Fruit fly (Drosophila melanogaster) whole organism, embryonic: ENCODE results near the gene CG32281.

Experiments used
- Bdp1 ChIP-seq: fragments of 200-800 bp; sonication (Bioruptor generic); optimal IDR thresholded peaks from 3 replicates; lab custom pipeline; 2016; ENCODE audit warnings: missing biosample characterization, missing genetic modification characterization
- CG10959 ChIP-seq: fragments of 200-800 bp; sonication (Bioruptor generic); IDR thresholded peaks from 2 replicates; pipeline ENCODE4 v1.3.6; 2022; ENCODE audit warnings: missing biosample characterization, missing genetic modification characterization
- CG11247 ChIP-seq: fragments of 200-800 bp; sonication (Bioruptor generic); IDR thresholded peaks from 2 replicates; pipeline ENCODE4 v1.3.6; 2022; ENCODE audit warnings: missing biosample characterization, missing genetic modification characterization
- CG11723 ChIP-seq: fragments of 200-800 bp; sonication (Bioruptor generic); optimal IDR thresholded peaks from 2 replicates; lab custom pipeline; 2017; ENCODE audit warnings: missing biosample characterization, mild to moderate bottlenecking, missing genetic modification characterization
- CG12942 ChIP-seq: fragments of 200-800 bp; sonication (Bioruptor generic); optimal IDR thresholded peaks from 3 replicates; lab custom pipeline; 2016; ENCODE audit warnings: missing biosample characterization, missing genetic modification characterization
- CG17361 ChIP-seq: fragments of 200-800 bp; sonication (Bioruptor generic); IDR thresholded peaks from 3 replicates; pipeline ENCODE4 v1.3.6; 2022; ENCODE audit warnings: missing biosample characterization, missing genetic modification characterization
- CG17385 ChIP-seq: fragments of 200-800 bp; sonication (Bioruptor generic); optimal IDR thresholded peaks from 3 replicates; lab custom pipeline; 2018; ENCODE audit warnings: missing biosample characterization, mild to moderate bottlenecking, missing genetic modification characterization
- CG17802 ChIP-seq: fragments of 200-800 bp; sonication (Bioruptor generic); optimal IDR thresholded peaks from 2 replicates; lab custom pipeline; 2018; ENCODE audit warnings: missing biosample characterization, mild to moderate bottlenecking, missing genetic modification characterization, moderate library complexity
- CG1832 ChIP-seq: fragments of 200-800 bp; sonication (Bioruptor generic); optimal IDR thresholded peaks from 2 replicates; lab custom pipeline; 2017; ENCODE audit warnings: missing biosample characterization, mild to moderate bottlenecking, missing genetic modification characterization, inconsistent platforms
- CG18599 ChIP-seq: fragments of 200-800 bp; sonication (Bioruptor generic); optimal IDR thresholded peaks from 3 replicates; lab custom pipeline; 2017; ENCODE audit warnings: missing biosample characterization, missing genetic modification characterization, mild to moderate bottlenecking, moderate library complexity, missing genetic modification reagents
- CG2120 ChIP-seq: fragments of 200-800 bp; sonication (Bioruptor generic); optimal IDR thresholded peaks from 3 replicates; lab custom pipeline; 2016; ENCODE audit warnings: missing biosample characterization, missing genetic modification characterization
- CG2199 ChIP-seq: fragments of 200-800 bp; sonication (Bioruptor generic); IDR thresholded peaks from 3 replicates; pipeline ENCODE4 v1.3.6; 2022; ENCODE audit warnings: missing biosample characterization, missing genetic modification characterization
- CG2202 ChIP-seq: fragments of 200-800 bp; sonication (Bioruptor generic); optimal IDR thresholded peaks from 2 replicates; lab custom pipeline; 2018; ENCODE audit warnings: missing biosample characterization, mild to moderate bottlenecking, missing genetic modification characterization
- CG2875 ChIP-seq: fragments of 200-800 bp; sonication (Bioruptor generic); optimal IDR thresholded peaks from 2 replicates; lab custom pipeline; 2017; ENCODE audit warnings: missing biosample characterization, mild to moderate bottlenecking, missing genetic modification characterization, missing genetic modification reagents
- CG32767 ChIP-seq: fragments of 200-800 bp; sonication (Bioruptor generic); IDR thresholded peaks from 2 replicates; pipeline ENCODE4 v1.3.6; 2022; ENCODE audit warnings: missing biosample characterization, missing genetic modification characterization
- CG33213 ChIP-seq: fragments of 200-800 bp; sonication (Bioruptor generic); optimal IDR thresholded peaks from 3 replicates; lab custom pipeline; 2016; ENCODE audit warnings: missing biosample characterization, missing genetic modification characterization
- CG3726 ChIP-seq: fragments of 200-800 bp; sonication (Bioruptor generic); IDR thresholded peaks from 3 replicates; pipeline ENCODE4, ENCODE4 v1.3.6; 2022; ENCODE audit warnings: missing biosample characterization, missing genetic modification characterization
- CG3838 ChIP-seq: fragments of 200-800 bp; sonication (Bioruptor generic); optimal IDR thresholded peaks from 3 replicates; lab custom pipeline; 2016; ENCODE audit warnings: missing biosample characterization, missing genetic modification characterization
- CG3847 ChIP-seq: fragments of 200-800 bp; sonication (Bioruptor generic); IDR thresholded peaks from 2 replicates; pipeline ENCODE4 v1.3.6; 2022; ENCODE audit warnings: missing biosample characterization, missing genetic modification characterization
- CG42726 ChIP-seq: fragments of 200-800 bp; sonication (Bioruptor generic); IDR thresholded peaks from 2 replicates; pipeline ENCODE4 v1.3.6; 2022; ENCODE audit warnings: missing biosample characterization, missing genetic modification characterization; ENCODE audit not compliant: partially characterized antibody
- CG5953 ChIP-seq: fragments of 200-800 bp; sonication (Bioruptor generic); IDR thresholded peaks from 2 replicates; pipeline ENCODE4 v1.3.6; 2022; ENCODE audit warnings: missing biosample characterization, missing genetic modification characterization
- CG9876 ChIP-seq: fragments of 200-800 bp; sonication (Bioruptor generic); optimal IDR thresholded peaks from 2 replicates; lab custom pipeline; 2016; ENCODE audit warnings: missing biosample characterization, missing genetic modification characterization
- Deaf1 ChIP-seq: fragments of 200-800 bp; optimal IDR thresholded peaks from 3 replicates; lab custom pipeline; 2019; ENCODE audit warnings: missing biosample characterization, mild to moderate bottlenecking, missing genetic modification characterization, moderate library complexity
- Drgx ChIP-seq: fragments of 200-800 bp; sonication (Bioruptor generic); IDR thresholded peaks from 2 replicates; pipeline ENCODE4 v1.3.6; 2022; ENCODE audit warnings: missing biosample characterization, missing genetic modification characterization
- ERR ChIP-seq: fragments of 200-800 bp; sonication (Bioruptor generic); optimal IDR thresholded peaks from 2 replicates; lab custom pipeline; 2016; ENCODE audit warnings: missing biosample characterization, missing genetic modification characterization
- Hmx ChIP-seq: fragments of 200-800 bp; sonication (Bioruptor generic); optimal IDR thresholded peaks from 2 replicates; lab custom pipeline; 2016; ENCODE audit warnings: missing biosample characterization, missing genetic modification characterization
- NK7.1 ChIP-seq: fragments of 200-800 bp; sonication (Bioruptor generic); optimal IDR thresholded peaks from 3 replicates; lab custom pipeline; 2016; ENCODE audit warnings: missing biosample characterization, missing genetic modification characterization
- Sox100B ChIP-seq: fragments of 200-800 bp; sonication (Bioruptor generic); optimal IDR thresholded peaks from 3 replicates; lab custom pipeline; 2018; ENCODE audit warnings: missing biosample characterization, mild to moderate bottlenecking, missing genetic modification characterization
- Stat92E ChIP-seq, 3 experiments: fragments of >200 bp in 2 of 3; fragments of 200-800 bp in 1 of 3; sonication (Bioruptor generic) in 1 of 3; optimal IDR thresholded peaks; 2 replicates each; lab custom pipeline; 2017 to 2019; ENCODE audit warnings: missing biosample characterization in 3 of 3, missing genetic modification characterization in 3 of 3, mild to moderate bottlenecking in 1 of 3, moderate library complexity in 1 of 3
- Usf ChIP-seq: fragments of 200-800 bp; sonication (Bioruptor generic); optimal IDR thresholded peaks from 2 replicates; lab custom pipeline; 2017; ENCODE audit warnings: missing genotype, missing biosample characterization, missing genetic modification characterization
- amos ChIP-seq: fragments of 200-800 bp; sonication (Bioruptor generic); IDR thresholded peaks from 2 replicates; pipeline ENCODE4 v1.3.6; 2022; ENCODE audit warnings: missing biosample characterization, missing genetic modification characterization; ENCODE audit not compliant: partially characterized antibody
- aop ChIP-seq: fragments of 200-800 bp; sonication (Bioruptor generic); IDR thresholded peaks from 2 replicates; pipeline ENCODE4 v1.3.6; 2022; ENCODE audit warnings: missing biosample characterization, missing genetic modification characterization
- cato ChIP-seq: fragments of 200-800 bp; sonication (Bioruptor generic); optimal IDR thresholded peaks from 2 replicates; lab custom pipeline; 2016; ENCODE audit warnings: missing biosample characterization, missing genetic modification characterization, borderline replicate concordance
- cg ChIP-seq: fragments of 200-800 bp; sonication (Bioruptor generic); optimal IDR thresholded peaks from 3 replicates; lab custom pipeline; 2019; ENCODE audit warnings: missing biosample characterization, mild to moderate bottlenecking, missing genetic modification characterization, moderate library complexity
- chm ChIP-seq: fragments of 200-800 bp; sonication (Bioruptor generic); IDR thresholded peaks from 2 replicates; pipeline ENCODE4 v1.3.6; 2022; ENCODE audit warnings: missing biosample characterization, missing genetic modification characterization
- dm ChIP-seq: fragments of 200-800 bp; sonication (Bioruptor generic); optimal IDR thresholded peaks from 3 replicates; lab custom pipeline; 2016; ENCODE audit warnings: missing biosample characterization, missing genetic modification characterization
- lov ChIP-seq, 2 experiments: fragments of 200-800 bp in 1 of 2; fragments of >200 bp in 1 of 2; sonication (Bioruptor generic) in 1 of 2; IDR thresholded peaks in 1 of 2; optimal IDR thresholded peaks in 1 of 2; 2 replicates in 1 of 2; 3 replicates in 1 of 2; pipeline versions ENCODE4 v1.3.6 to Lab custom; 2017 to 2022; ENCODE audit warnings: missing biosample characterization in 1 of 2, missing genetic modification characterization in 1 of 2
- mam ChIP-seq: fragments of 200-800 bp; sonication (Bioruptor generic); optimal IDR thresholded peaks from 3 replicates; lab custom pipeline; 2016; ENCODE audit warnings: missing biosample characterization, missing genetic modification characterization
- otp ChIP-seq: fragments of 200-800 bp; sonication (Bioruptor generic); IDR thresholded peaks from 3 replicates; pipeline ENCODE4, ENCODE4 v1.3.6; 2022; ENCODE audit warnings: missing biosample characterization, missing genetic modification characterization
- pan ChIP-seq, 4 experiments: fragments of >200 bp in 3 of 4; fragments of 200-800 bp in 1 of 4; sonication (Bioruptor generic) in 1 of 4; optimal IDR thresholded peaks in 3 of 4; IDR thresholded peaks in 1 of 4; 2 replicates each; pipeline versions ENCODE4 v1.3.6 to Lab custom; 2017 to 2022; ENCODE audit warnings: missing biosample characterization in 2 of 4, missing genetic modification characterization in 2 of 4, mixed read lengths in 1 of 4
- pita ChIP-seq: fragments of 200-800 bp; sonication (Bioruptor generic); optimal IDR thresholded peaks from 2 replicates; lab custom pipeline; 2017; ENCODE audit warnings: missing biosample characterization, mild to moderate bottlenecking, missing genetic modification characterization
- pros ChIP-seq: fragments of 200-800 bp; sonication (Bioruptor generic); optimal IDR thresholded peaks from 3 replicates; lab custom pipeline; 2019; ENCODE audit warnings: missing biosample characterization, mild to moderate bottlenecking, missing genetic modification characterization, moderate library complexity
- sens ChIP-seq: fragments of 200-800 bp; sonication (Bioruptor generic); peaks from one replicate; lab custom pipeline; 2016; ENCODE audit warnings: missing biosample characterization, missing genetic modification characterization
- shn ChIP-seq: fragments of 200-800 bp; sonication (Bioruptor generic); optimal IDR thresholded peaks from 3 replicates; lab custom pipeline; 2016; ENCODE audit warnings: missing biosample characterization, missing genetic modification characterization
- slbo ChIP-seq: fragments of 200-800 bp; sonication (Bioruptor generic); IDR thresholded peaks from 2 replicates; pipeline ENCODE4 v1.3.6; 2022; ENCODE audit warnings: missing biosample characterization, missing genetic modification characterization
- tin ChIP-seq: fragments of 200-800 bp; sonication (Bioruptor generic); optimal IDR thresholded peaks from 3 replicates; lab custom pipeline; 2016; ENCODE audit warnings: missing biosample characterization, missing genetic modification characterization
- trem ChIP-seq: fragments of 200-800 bp; optimal IDR thresholded peaks from 3 replicates; lab custom pipeline; 2019; ENCODE audit warnings: missing biosample characterization, mild to moderate bottlenecking, missing genetic modification characterization, moderate library complexity
- ttk ChIP-seq: fragments of 200-800 bp; sonication (Bioruptor generic); IDR thresholded peaks from 2 replicates; pipeline ENCODE4 v2.1.2; 2022; ENCODE audit warnings: missing biosample characterization, missing genetic modification characterization
- tx ChIP-seq: fragments of 200-800 bp; sonication (Bioruptor generic); optimal IDR thresholded peaks from 2 replicates; lab custom pipeline; 2016; ENCODE audit warnings: missing biosample characterization, missing genetic modification characterization
- unpg ChIP-seq: fragments of 200-800 bp; sonication (Bioruptor generic); optimal IDR thresholded peaks from 3 replicates; lab custom pipeline; 2018; ENCODE audit warnings: missing biosample characterization, mild to moderate bottlenecking, missing genetic modification characterization, moderate library complexity

The CG32281 gene

DNA sequence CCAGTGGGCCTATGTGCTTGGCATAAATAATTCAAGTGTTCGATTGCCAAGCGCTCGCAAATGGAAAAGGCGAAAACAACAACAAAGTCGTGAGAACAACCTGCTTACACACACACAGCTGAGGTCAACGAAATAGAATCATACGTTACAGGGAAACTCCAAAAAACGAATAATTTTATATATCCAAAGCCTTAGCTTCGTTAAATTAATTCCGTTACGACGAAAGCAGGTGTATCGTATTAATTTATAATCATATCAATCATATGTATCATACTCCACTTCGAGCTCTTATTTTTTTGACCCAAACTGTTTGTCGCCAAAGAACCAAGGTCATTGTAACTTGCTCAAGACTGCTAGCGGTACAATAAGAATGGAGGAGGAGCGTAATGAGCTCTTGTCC is 10.3 kb downstream of the CG32281 start (continued):
- TF ChIP-seq dm (GFP tag; lab: Kevin White, UChicago) (peak; percentile 59), unpg (peak; percentile 94), CG11723 (GFP tag; lab: Kevin White, UChicago) (peak; percentile 68), CG3847 (GFP tag; lab: Robert Waterston, UW) (peak; percentile 70), NK7.1 (peak; percentile 78), CG17361 (GFP tag; lab: Robert Waterston, UW) (no peak; the same call in 2 of the 3 replicates), pita (GFP tag; lab: Kevin White, UChicago) (no peak), CG2120 (GFP tag; lab: Kevin White, UChicago) (peak; percentile 87), Usf (GFP tag; lab: Kevin White, UChicago) (peak; percentile 45), CG3726 (GFP tag; lab: Robert Waterston, UW) (peak; percentile 85), CG11247 (peak; percentile 86), CG10959 (GFP tag; lab: Robert Waterston, UW) (peak; percentile 61), CG42726 (GFP tag; lab: Robert Waterston, UW) (no peak), amos (GFP tag; lab: Robert Waterston, UW) (no peak), mam (GFP tag; lab: Kevin White, UChicago) (peak; percentile 88), ERR (peak; percentile 62), CG3838 (GFP tag; lab: Kevin White, UChicago) (peak; percentile 4), CG33213 (GFP tag; lab: Kevin White, UChicago) (peak; percentile 80), CG32767 (GFP tag; lab: Robert Waterston, UW) (peak; percentile 63), CG9876 (GFP tag; lab: Kevin White, UChicago) (no peak), cg (GFP tag; lab: Kevin White, UChicago) (no peak), CG2199 (GFP tag; lab: Robert Waterston, UW) (peak; percentile 77; the same call in 1 of the 3 replicates), Stat92E (GFP tag; optimal IDR thresholded peaks at IDR 0.05; lab: Kevin White, UChicago) (peak in 1 of 3 experiments; percentile 64), lov (optimal IDR thresholded peaks at IDR 0.05; lab: Kevin White, UChicago) (no peak), lov (GFP tag; IDR thresholded peaks at IDR 0.05; lab: Robert Waterston, UW) (peak; percentile 79; the same call in 1 of the 3 replicates), CG12942 (peak; percentile 61), Sox100B (GFP tag; lab: Kevin White, UChicago) (no peak), pros (GFP tag; lab: Kevin White, UChicago) (no peak), shn (peak; percentile 43), slbo (GFP tag; lab: Robert Waterston, UW) (peak; percentile 85), sens (peak; percentile 97), cato (GFP tag; lab: Kevin White, UChicago) (peak; percentile 45), CG17802 (tag; lab: Kevin White, UChicago) (peak; percentile 68), Hmx (no peak), CG1832 (GFP tag; lab: Kevin White, UChicago) (no peak), Bdp1 (peak; percentile 53), CG18599 (GFP tag; lab: Kevin White, UChicago) (peak; percentile 91), ttk (peak; percentile 75), chm (peak; percentile 88), Drgx (GFP tag; lab: Robert Waterston, UW) (peak; percentile 90), pan (optimal IDR thresholded peaks at IDR 0.05; lab: Kevin White, UChicago) (no peak), pan (GFP tag; optimal IDR thresholded peaks at IDR 0.05 in 1 of 2, IDR thresholded peaks at IDR 0.05 in 1 of 2) (peak in 1 of 2 experiments; percentile 92), trem (tag; lab: Kevin White, UChicago) (peak; percentile 87), CG2875 (peak; percentile 83), tx (GFP tag; lab: Kevin White, UChicago) (peak; percentile 35), CG5953 (GFP tag; lab: Robert Waterston, UW) (peak; percentile 29; the same call in 1 of the 2 replicates), otp (GFP tag; lab: Robert Waterston, UW) (peak; percentile 59; the same call in 2 of the 3 replicates), CG2202 (tag; lab: Kevin White, UChicago) (peak; percentile 74), Deaf1 (tag; lab: Kevin White, UChicago) (no peak), tin (GFP tag; lab: Kevin White, UChicago) (peak; percentile 86), aop (no peak), CG17385 (GFP tag; lab: Kevin White, UChicago) (peak; percentile 82)
